Worm (Caenorhabditis elegans): ENCODE measurements around the gene isy-1.
A peak's percentile ranks its signal among the peaks of the same experiment; 100 is the strongest.

The isy-1 gene

DNA sequence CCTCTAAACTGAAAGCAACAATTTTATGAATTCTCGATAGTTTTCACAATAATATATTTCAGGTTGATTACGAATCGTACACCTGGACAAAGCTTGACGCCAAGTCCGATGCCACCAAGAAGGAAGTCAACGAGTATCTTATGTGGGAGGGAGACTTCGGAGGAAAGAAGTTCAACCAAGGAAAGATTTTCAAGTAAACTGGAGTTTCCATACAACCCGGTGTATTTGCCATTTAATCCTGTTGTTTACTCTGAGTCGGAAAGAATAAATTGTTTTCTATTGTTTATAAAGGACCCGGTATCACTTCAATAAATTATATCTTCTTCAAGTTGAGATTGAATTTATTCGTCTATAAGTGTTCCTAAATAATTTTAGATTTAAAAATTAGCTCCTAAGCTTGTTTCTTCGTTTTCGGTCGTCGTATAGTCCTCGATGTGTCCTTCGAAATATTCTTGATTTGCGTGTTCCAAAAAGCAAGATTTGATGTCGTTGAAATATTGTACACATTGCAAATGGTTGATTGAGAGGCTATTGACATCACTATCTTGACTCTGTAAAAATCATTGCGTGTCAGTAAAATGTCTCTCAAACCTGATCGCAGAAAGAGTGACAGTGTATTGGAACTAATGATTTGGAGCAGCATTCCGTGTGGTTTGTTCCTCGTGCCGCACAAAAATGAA is 32.8 kb downstream of the isy-1 start:
- no peak for TF ChIP-seq lin-32 (GFP tag; optimal IDR thresholded peaks at IDR 0.05)
- no peak for TF ChIP-seq drap-1 (GFP tag; optimal IDR thresholded peaks at IDR 0.05)
- TF ChIP-seq lin-13 (tag; optimal IDR thresholded peaks at IDR 0.05), result no peak
- TF ChIP-seq pha-4 (tag; optimal IDR thresholded peaks at IDR 0.05), result no peak
- no peak for TF ChIP-seq unc-120 (tag; optimal IDR thresholded peaks at IDR 0.05; ENCODE audit: poor library complexity, severe bottlenecking)
- no peak for TF ChIP-seq lsy-2 (tag; optimal IDR thresholded peaks at IDR 0.05)
- TF ChIP-seq M03D4.4 (tag; optimal IDR thresholded peaks at IDR 0.05), result no peak
- no peak for TF ChIP-seq ceh-83 (GFP tag; optimal IDR thresholded peaks at IDR 0.05)

DNA sequence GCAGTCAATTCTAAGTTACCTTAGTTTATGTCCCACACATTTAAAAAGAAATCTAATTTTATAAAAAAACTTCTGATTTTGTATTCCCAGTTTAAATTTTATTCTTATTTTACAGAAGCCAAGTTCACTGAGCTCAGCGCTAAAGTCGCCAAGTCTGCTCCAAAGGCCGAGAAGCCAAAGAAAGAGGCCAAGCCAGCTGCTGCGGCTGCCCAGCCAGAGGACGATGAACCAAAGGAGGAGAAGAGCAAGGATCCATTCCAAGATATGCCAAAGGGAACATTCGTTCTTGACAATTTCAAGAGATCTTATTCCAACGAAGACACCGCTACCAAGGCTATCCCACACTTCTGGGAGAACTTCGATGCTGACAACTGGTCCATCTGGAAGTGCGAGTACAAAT is 33.6 kb downstream of the isy-1 start:
- no peak for TF ChIP-seq unc-62 (GFP tag; optimal IDR thresholded peaks at IDR 0.05)
- TF ChIP-seq tbx-8 (GFP tag; optimal IDR thresholded peaks at IDR 0.05), result no peak
- TF ChIP-seq nhr-76 (tag; optimal IDR thresholded peaks at IDR 0.05), result no peak
- no peak for TF ChIP-seq ham-2 (GFP tag; optimal IDR thresholded peaks at IDR 0.05)
- TF ChIP-seq ceh-39 (tag; optimal IDR thresholded peaks at IDR 0.05), result no peak
- TF ChIP-seq unc-39 (tag; optimal IDR thresholded peaks at IDR 0.05), result no peak
- TF ChIP-seq lin-13 (tag; optimal IDR thresholded peaks at IDR 0.05), result no peak
- no peak for TF ChIP-seq mep-1 (tag; optimal IDR thresholded peaks at IDR 0.05)
- no peak for TF ChIP-seq sptf-1 (tag; optimal IDR thresholded peaks at IDR 0.05)

DNA sequence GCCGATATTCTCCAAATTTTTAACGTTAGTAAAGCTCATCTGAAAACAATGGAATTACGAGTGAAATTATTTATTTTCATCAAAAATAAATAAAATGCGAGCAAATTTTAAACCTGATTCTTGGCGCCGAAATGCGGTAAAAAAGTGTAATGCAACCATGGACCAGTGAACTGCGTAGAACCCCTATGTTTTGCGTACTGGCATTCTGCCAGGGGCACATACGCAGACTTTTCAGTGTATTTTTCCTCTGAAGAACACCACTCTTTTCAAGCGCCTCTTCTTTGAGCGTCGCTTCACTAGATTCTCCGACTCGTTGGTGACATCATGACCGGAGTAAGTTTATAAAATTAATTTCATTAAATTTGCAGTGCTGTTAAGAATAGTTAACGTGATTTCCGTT is 35.0 kb downstream of the isy-1 start, which contains the start of the genes ctf-4 and eef-1G:
Gene ctf-4 (minus strand): TSS at position 39 of the 400 bp plus-strand sequence.
Gene eef-1G (plus strand): TSS at position 219 of the 400 bp plus-strand sequence.
- no peak for TF ChIP-seq lsy-2 (tag; optimal IDR thresholded peaks at IDR 0.05)
- TF ChIP-seq nhr-28 (tag; optimal IDR thresholded peaks at IDR 0.05), result no peak
- TF ChIP-seq snpc-4 (tag; optimal IDR thresholded peaks at IDR 0.05), result no peak
- no peak for TF ChIP-seq nhr-76 (tag; optimal IDR thresholded peaks at IDR 0.05)
- no peak for TF ChIP-seq elt-1 (tag; optimal IDR thresholded peaks at IDR 0.05; ENCODE audit: borderline replicate concordance, insufficient read depth)
- no peak for TF ChIP-seq nhr-2 (tag; optimal IDR thresholded peaks at IDR 0.05)
- no peak for TF ChIP-seq bed-3 (GFP tag; optimal IDR thresholded peaks at IDR 0.05)
- TF ChIP-seq unc-39 (tag; optimal IDR thresholded peaks at IDR 0.05), result no peak
- TF ChIP-seq flh-1 (GFP tag; optimal IDR thresholded peaks at IDR 0.05), result no peak
- TF ChIP-seq mab-5 (tag; optimal IDR thresholded peaks at IDR 0.05), result no peak
- peak; percentile 47 for TF ChIP-seq cnd-1 (tag; optimal IDR thresholded peaks at IDR 0.05)
- peak; percentile 39 for TF ChIP-seq drap-1 (GFP tag; optimal IDR thresholded peaks at IDR 0.05)
- peak; percentile 81 for TF ChIP-seq hlh-1 (tag; optimal IDR thresholded peaks at IDR 0.05)
- TF ChIP-seq ces-1 (GFP tag; optimal IDR thresholded peaks at IDR 0.05), result no peak
- peak; percentile 23 for TF ChIP-seq unc-120 (tag; optimal IDR thresholded peaks at IDR 0.05; ENCODE audit: poor library complexity, severe bottlenecking)
- peak; percentile 98 for TF ChIP-seq mep-1 (tag; optimal IDR thresholded peaks at IDR 0.05)
- TF ChIP-seq elt-3 (tag; optimal IDR thresholded peaks at IDR 0.05), result peak; percentile 62
- no peak for TF ChIP-seq lin-32 (GFP tag; optimal IDR thresholded peaks at IDR 0.05)
- no peak for TF ChIP-seq ztf-11 (tag; optimal IDR thresholded peaks at IDR 0.05)
- TF ChIP-seq ceh-83 (GFP tag; optimal IDR thresholded peaks at IDR 0.05), result no peak
- TF ChIP-seq nhr-237 (tag; optimal IDR thresholded peaks at IDR 0.05), result peak; percentile 94
- no peak for TF ChIP-seq ceh-39 (tag; optimal IDR thresholded peaks at IDR 0.05)
- no peak for TF ChIP-seq tbx-8 (GFP tag; optimal IDR thresholded peaks at IDR 0.05)
- TF ChIP-seq unc-62 (GFP tag; optimal IDR thresholded peaks at IDR 0.05), result no peak
- TF ChIP-seq mls-2 (tag; optimal IDR thresholded peaks at IDR 0.05), result no peak
- TF ChIP-seq pha-4 (tag; optimal IDR thresholded peaks at IDR 0.05), result peak; percentile 97
- no peak for TF ChIP-seq sem-2 (GFP tag; optimal IDR thresholded peaks at IDR 0.05)
- peak; percentile 96 for TF ChIP-seq lin-13 (tag; optimal IDR thresholded peaks at IDR 0.05)
- no peak for TF ChIP-seq ceh-43 (GFP tag; optimal IDR thresholded peaks at IDR 0.05)
- no peak for TF ChIP-seq nhr-12 (tag; optimal IDR thresholded peaks at IDR 0.05)
- TF ChIP-seq sptf-1 (tag; optimal IDR thresholded peaks at IDR 0.05), result no peak
- TF ChIP-seq blmp-1 (tag; optimal IDR thresholded peaks at IDR 0.05), result no peak
- peak; percentile 53 for TF ChIP-seq M03D4.4 (tag; optimal IDR thresholded peaks at IDR 0.05)
- TF ChIP-seq ham-2 (GFP tag; optimal IDR thresholded peaks at IDR 0.05), result peak; percentile 20
- no peak for TF ChIP-seq zip-8 (tag; optimal IDR thresholded peaks at IDR 0.05)
